Worm (Caenorhabditis elegans): Measurements from ENCODE around the gene pmt-1.

ce11 chrII:5323773-5324172 is 41.5 kb upstream of the pmt-1 start:
- TF ChIP-seq ref-1 (GFP tag; conservative IDR thresholded peaks at IDR 0.05) = no peak
- TF ChIP-seq flt-1 (GFP tag; IDR thresholded peaks at IDR 0.05) = no peak
- no peak for TF ChIP-seq ztf-23 (GFP tag; IDR thresholded peaks at IDR 0.05)
- TF ChIP-seq T22C8.4 (GFP tag; IDR thresholded peaks at IDR 0.05) = no peak
- no peak for TF ChIP-seq ztf-29 (GFP tag; IDR thresholded peaks at IDR 0.05)
- no peak for TF ChIP-seq med-1 (GFP tag; optimal IDR thresholded peaks at IDR 0.05; ENCODE audit: insufficient read depth)
- TF ChIP-seq tab-1 (GFP tag; IDR thresholded peaks at IDR 0.05) = no peak
- no peak for TF ChIP-seq klf-2 (GFP tag; conservative IDR thresholded peaks at IDR 0.05)
